Fruit fly (Drosophila melanogaster) whole organism: ENCODE measurements around the gene Ibf1.

ENCODE experiments used
- CG8478 ChIP-seq: fragments of >200 bp; optimal IDR thresholded peaks from 2 replicates; lab custom pipeline; 2018; ENCODE audit warnings: inconsistent platforms
- Dll ChIP-seq: fragments of >200 bp; optimal IDR thresholded peaks from 2 replicates; lab custom pipeline; 2017
- pan ChIP-seq: fragments of >200 bp; optimal IDR thresholded peaks from 2 replicates; lab custom pipeline; 2017
- psq ChIP-seq: fragments of >200 bp; optimal IDR thresholded peaks from 2 replicates; lab custom pipeline; 2017

DNA sequence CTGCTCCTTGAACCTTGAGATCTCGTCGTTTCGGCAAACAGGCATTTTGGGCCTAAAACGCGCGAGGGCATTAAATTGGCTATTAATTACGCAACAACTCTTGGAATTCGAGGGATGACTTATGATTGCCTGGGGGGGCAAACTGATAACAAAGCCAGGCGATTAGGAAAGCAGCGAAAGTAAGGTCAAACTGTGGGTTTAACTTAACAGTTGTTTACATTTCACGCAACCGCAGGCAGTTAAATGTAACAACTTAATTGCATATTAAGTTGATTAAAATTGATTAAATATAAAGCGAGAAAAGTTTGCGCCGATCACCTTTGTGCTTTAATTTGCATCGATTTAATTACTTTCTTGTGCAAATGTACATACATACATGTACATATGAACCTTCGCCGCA is 28.9 kb downstream of the Ibf1 start:
- no peak for TF ChIP-seq CG8478 (lab: Kevin White, UChicago)
- no peak for TF ChIP-seq Dll (lab: Kevin White, UChicago)
- no peak for TF ChIP-seq psq (lab: Kevin White, UChicago)
- TF ChIP-seq pan: no peak
